Worm (Caenorhabditis elegans) whole organism, L4 larva: ENCODE results near the gene ZK1320.9.

Experiments
- F44E2.7 ChIP-seq: fragments of 200-800 bp; sonication (Bioruptor generic); IDR thresholded peaks from 2 replicates; pipeline ENCODE4 v2.1.2; 2022; ENCODE audit warnings: missing genetic modification characterization, missing compliant biosample characterization
- R02D3.7 ChIP-seq: fragments of 150-350 bp; sonication (generic microtip); optimal IDR thresholded peaks from 3 replicates; lab custom pipeline; 2014; ENCODE audit warnings: missing biosample characterization, missing genetic modification characterization
- T20F7.1 ChIP-seq: fragments of 200-800 bp; sonication (Bioruptor generic); optimal IDR thresholded peaks from 2 replicates; lab custom pipeline; 2018; ENCODE audit warnings: mild to moderate bottlenecking, missing genetic modification characterization, missing compliant biosample characterization
- T26A8.4 ChIP-seq: fragments of 200-800 bp; sonication (Bioruptor generic); IDR thresholded peaks from 2 replicates; pipeline ENCODE4 v1.3.6; 2022; ENCODE audit warnings: missing genetic modification characterization, missing compliant biosample characterization
- Y105C5A.15 ChIP-seq: fragments of 200-800 bp; sonication (Bioruptor generic); IDR thresholded peaks from 2 replicates; pipeline ENCODE4 v1.3.6; 2022; ENCODE audit warnings: missing genetic modification characterization, missing compliant biosample characterization
- Y48G9A.11 ChIP-seq: fragments of 200-800 bp; sonication (Bioruptor generic); IDR thresholded peaks from 2 replicates; pipeline ENCODE4 v1.3.6; 2022; ENCODE audit warnings: missing genetic modification reagents, missing genetic modification characterization, missing compliant biosample characterization
- Y5F2A.4 ChIP-seq: fragments of 200-800 bp; sonication (Bioruptor generic); optimal IDR thresholded peaks from 2 replicates; lab custom pipeline; 2018; ENCODE audit warnings: mild to moderate bottlenecking, missing genetic modification characterization, missing compliant biosample characterization
- Y75B8A.6 ChIP-seq: fragments of 200-800 bp; sonication (Bioruptor generic); IDR thresholded peaks from 2 replicates; pipeline ENCODE4 v1.3.6; 2022; ENCODE audit warnings: missing genetic modification reagents, missing genetic modification characterization, missing compliant biosample characterization
- ZK337.2 ChIP-seq: fragments of 200-800 bp; sonication (Bioruptor generic); IDR thresholded peaks from 2 replicates; pipeline ENCODE4 v1.3.6; 2022; ENCODE audit warnings: missing genetic modification reagents, missing genetic modification characterization, missing compliant biosample characterization
- aha-1 ChIP-seq: fragments of 150-350 bp; peaks from one replicate; lab custom pipeline; 2014; ENCODE audit warnings: missing biosample characterization, missing genetic modification characterization
- arid-1 ChIP-seq: fragments of 200-800 bp; sonication (Bioruptor generic); conservative IDR thresholded peaks from 2 replicates; pipeline ENCODE4 v1.3.6; 2022; ENCODE audit warnings: missing genetic modification reagents, missing genetic modification characterization, missing compliant biosample characterization
- attf-4 ChIP-seq: sonication (generic microtip); optimal IDR thresholded peaks from 3 replicates; lab custom pipeline; 2017; ENCODE audit warnings: missing biosample characterization, missing genetic modification characterization
- ceh-28 ChIP-seq: fragments of 150-350 bp; optimal IDR thresholded peaks from 2 replicates; lab custom pipeline; 2014; ENCODE audit warnings: missing biosample characterization, missing genetic modification reagents, missing genetic modification characterization
- ceh-44 ChIP-seq: fragments of 200-800 bp; sonication (Bioruptor generic); IDR thresholded peaks from 2 replicates; pipeline ENCODE4 v1.3.6; 2022; ENCODE audit warnings: missing genetic modification reagents, missing genetic modification characterization, missing compliant biosample characterization
- daf-16 ChIP-seq, 3 experiments: sonication (generic microtip); optimal IDR thresholded peaks; 2 replicates each; lab custom pipeline; 2016 to 2017; ENCODE audit warnings: missing genetic modification characterization in 3 of 3, missing genetic modification reagents in 3 of 3, mild to moderate bottlenecking in 2 of 3, missing compliant biosample characterization in 2 of 3, missing biosample characterization in 1 of 3, moderate library complexity in 1 of 3
- daf-19 ChIP-seq: fragments of 200-800 bp; sonication (Bioruptor generic); conservative IDR thresholded peaks from 2 replicates; pipeline ENCODE4 v1.3.6; 2022; ENCODE audit warnings: missing genetic modification characterization, missing compliant biosample characterization
- dpl-1 ChIP-seq: fragments of 150-350 bp; optimal IDR thresholded peaks from 2 replicates; lab custom pipeline; 2014; ENCODE audit warnings: missing biosample characterization, missing genetic modification reagents, missing genetic modification characterization
- fkh-10 ChIP-seq: fragments of 150-350 bp; optimal IDR thresholded peaks from 2 replicates; lab custom pipeline; 2014; ENCODE audit warnings: missing biosample characterization, missing genetic modification reagents, missing genetic modification characterization
- hlh-30 ChIP-seq: sonication (generic microtip); optimal IDR thresholded peaks from 2 replicates; lab custom pipeline; 2017; ENCODE audit warnings: antibody characterized with exemption, mild to moderate bottlenecking, missing genetic modification characterization, missing compliant biosample characterization; ENCODE audit not compliant: insufficient read depth
- lin-15B ChIP-seq: fragments of 150-350 bp; sonication (generic microtip); optimal IDR thresholded peaks from 3 replicates; lab custom pipeline; 2014; ENCODE audit warnings: missing biosample characterization, missing genetic modification characterization
- lin-39 ChIP-seq: fragments of 150-350 bp; optimal IDR thresholded peaks from 2 replicates; lab custom pipeline; 2014; ENCODE audit warnings: missing biosample characterization, missing genetic modification reagents, missing genetic modification characterization
- lsy-2 ChIP-seq, 2 experiments: fragments of 150-350 bp in 1 of 2; sonication (generic microtip) in 1 of 2; optimal IDR thresholded peaks; 2 replicates each; lab custom pipeline; 2014 to 2017; ENCODE audit warnings: missing biosample characterization in 2 of 2, missing genetic modification characterization in 2 of 2
- mdl-1 ChIP-seq, 2 experiments: fragments of 150-350 bp in 1 of 2; sonication (generic microtip) in 1 of 2; optimal IDR thresholded peaks; 2 replicates each; lab custom pipeline; 2014 to 2017; ENCODE audit warnings: missing biosample characterization in 2 of 2, missing genetic modification characterization in 2 of 2
- mep-1 ChIP-seq: fragments of 150-350 bp; sonication (generic microtip); optimal IDR thresholded peaks from 3 replicates; lab custom pipeline; 2014; ENCODE audit warnings: missing biosample characterization, missing genetic modification characterization
- mes-2 ChIP-seq: sonication (generic microtip); optimal IDR thresholded peaks from 2 replicates; lab custom pipeline; 2016; ENCODE audit warnings: missing genotype, mild to moderate bottlenecking, missing genetic modification characterization, missing compliant biosample characterization; ENCODE audit not compliant: poor library complexity, severe bottlenecking
- mxl-2 ChIP-seq: fragments of 200-800 bp; sonication (Bioruptor generic); conservative IDR thresholded peaks from 2 replicates; pipeline ENCODE4 v1.3.6; 2022; ENCODE audit warnings: missing genetic modification reagents, missing genetic modification characterization, missing compliant biosample characterization
- mxl-3 ChIP-seq: fragments of 200-800 bp; sonication (Bioruptor generic); optimal IDR thresholded peaks from 2 replicates; lab custom pipeline; 2018; ENCODE audit warnings: mild to moderate bottlenecking, missing genetic modification characterization, missing compliant biosample characterization
- nhr-11 ChIP-seq: fragments of 150-350 bp; optimal IDR thresholded peaks from 2 replicates; lab custom pipeline; 2014; ENCODE audit warnings: missing biosample characterization, missing genetic modification characterization
- nhr-28 ChIP-seq: fragments of 150-350 bp; optimal IDR thresholded peaks from 2 replicates; lab custom pipeline; 2014; ENCODE audit warnings: missing biosample characterization, missing genetic modification characterization
- set-16 ChIP-seq: fragments of 200-800 bp; sonication (Bioruptor generic); IDR thresholded peaks from 2 replicates; pipeline ENCODE4 v1.3.6; 2022; ENCODE audit warnings: missing genetic modification reagents, missing genetic modification characterization, missing compliant biosample characterization
- skn-1 ChIP-seq: fragments of 150-350 bp; optimal IDR thresholded peaks from 2 replicates; lab custom pipeline; 2014; ENCODE audit warnings: missing biosample characterization, missing genetic modification characterization
- spr-1 ChIP-seq: sonication (generic microtip); optimal IDR thresholded peaks from 2 replicates; lab custom pipeline; 2016; ENCODE audit warnings: mild to moderate bottlenecking, missing genetic modification characterization, missing compliant biosample characterization
- spr-3 ChIP-seq: fragments of 200-800 bp; sonication (Bioruptor generic); optimal IDR thresholded peaks from 2 replicates; lab custom pipeline; 2018; ENCODE audit warnings: mild to moderate bottlenecking, missing genetic modification characterization, missing compliant biosample characterization
- tra-1 ChIP-seq: fragments of 200-800 bp; sonication (Bioruptor generic); IDR thresholded peaks from 2 replicates; pipeline ENCODE4 v1.3.6; 2022; ENCODE audit warnings: missing genetic modification reagents, missing genetic modification characterization, missing compliant biosample characterization
- unc-62 ChIP-seq, 3 experiments: fragments of 150-350 bp in 1 of 3; sonication (generic microtip); optimal IDR thresholded peaks in 2 of 3; peaks in 1 of 3; 1 replicate in 1 of 3; 2 replicates in 2 of 3; lab custom pipeline; 2014 to 2017; ENCODE audit warnings: missing biosample characterization in 3 of 3, missing genetic modification characterization in 3 of 3, missing genetic modification reagents in 3 of 3, missing genotype in 1 of 3
- ztf-7 ChIP-seq: fragments of 150-350 bp; optimal IDR thresholded peaks from 2 replicates; lab custom pipeline; 2014; ENCODE audit warnings: missing biosample characterization, missing genetic modification characterization

The ZK1320.9 gene

ce11 chrII:9671308-9671707 is 15.2 kb downstream of the ZK1320.9 start, which contains the start of gene ZK1320.7:
ZK1320.7 (plus strand) TSS chrII:9671608.
- TF ChIP-seq set-16 = no peak
- TF ChIP-seq mxl-3 (GFP tag; lab: Kevin White, UChicago) = no peak
- TF ChIP-seq mxl-2 = no peak
- TF ChIP-seq attf-4 (tag; lab: Kevin White, UChicago) = no peak
- TF ChIP-seq ZK337.2 (GFP tag; lab: Robert Waterston, UW) = no peak
- no peak for TF ChIP-seq ceh-44 (GFP tag; lab: Robert Waterston, UW)
- no peak for TF ChIP-seq T26A8.4 (GFP tag; lab: Robert Waterston, UW)
- TF ChIP-seq lin-39 = no peak
- TF ChIP-seq lin-15B (tag; lab: Kevin White, UChicago) = no peak
- TF ChIP-seq tra-1 (GFP tag; lab: Robert Waterston, UW) = no peak
- TF ChIP-seq F44E2.7 (GFP tag; lab: Robert Waterston, UW) = no peak
- no peak for TF ChIP-seq Y5F2A.4 (GFP tag; lab: Kevin White, UChicago)
- no peak for TF ChIP-seq unc-62 (GFP tag; optimal IDR thresholded peaks at IDR 0.05 in 1 of 2; lab: Kevin White, UChicago)
- TF ChIP-seq unc-62 (tag; optimal IDR thresholded peaks at IDR 0.05; lab: Kevin White, UChicago) = no peak
- TF ChIP-seq ceh-28 (tag; lab: Kevin White, UChicago) = no peak
- no peak for TF ChIP-seq mes-2 (tag; lab: Kevin White, UChicago)

ce11 chrII:9668959-9669358 is 17.6 kb downstream of the ZK1320.9 start, which contains the start of gene taf-8:
taf-8 (plus strand) TSS chrII:9669318.
- TF ChIP-seq mxl-3 (GFP tag; lab: Kevin White, UChicago) (no peak), R02D3.7 (tag; lab: Kevin White, UChicago) (peak; percentile 68), nhr-28 (tag; lab: Kevin White, UChicago) (peak; percentile 9), mes-2 (tag; lab: Kevin White, UChicago) (peak; percentile 60), dpl-1 (peak; percentile 66), daf-16 (GFP tag; optimal IDR thresholded peaks at IDR 0.05; lab: Kevin White, UChicago) (no peak), daf-16 (tag; optimal IDR thresholded peaks at IDR 0.05; lab: Kevin White, UChicago) (peak; percentile 42), Y48G9A.11 (GFP tag; lab: Robert Waterston, UW) (peak; percentile 98), mep-1 (tag; lab: Kevin White, UChicago) (no peak), fkh-10 (GFP tag; lab: Kevin White, UChicago) (peak; percentile 26), nhr-11 (tag; lab: Kevin White, UChicago) (peak; percentile 21), hlh-30 (no peak), T20F7.1 (GFP tag; lab: Kevin White, UChicago) (peak; percentile 97), unc-62 (GFP tag; optimal IDR thresholded peaks at IDR 0.05 in 1 of 2; lab: Kevin White, UChicago) (peak in 1 of 2 experiments; percentile 59), unc-62 (tag; optimal IDR thresholded peaks at IDR 0.05; lab: Kevin White, UChicago) (no peak), mdl-1 (tag; optimal IDR thresholded peaks at IDR 0.05; lab: Kevin White, UChicago) (no peak), arid-1 (GFP tag; lab: Robert Waterston, UW) (no peak), lsy-2 (tag; optimal IDR thresholded peaks at IDR 0.05; lab: Kevin White, UChicago) (peak in 1 of 2 experiments; percentile 82), aha-1 (tag; lab: Kevin White, UChicago) (peak; percentile 78), skn-1 (tag; lab: Kevin White, UChicago) (no peak), spr-1 (tag; lab: Kevin White, UChicago) (no peak), lin-39 (no peak), spr-3 (GFP tag; lab: Kevin White, UChicago) (no peak), Y75B8A.6 (GFP tag; lab: Robert Waterston, UW) (no peak), Y105C5A.15 (GFP tag; lab: Robert Waterston, UW) (no peak), ztf-7 (tag; lab: Kevin White, UChicago) (no peak)
- TF ChIP-seq, all 104 proteins: peak for 12

- TF ChIP-seq daf-16 (GFP tag; optimal IDR thresholded peaks at IDR 0.05; lab: Kevin White, UChicago) (no peak), daf-16 (tag; optimal IDR thresholded peaks at IDR 0.05; lab: Kevin White, UChicago) (peak; percentile 42), daf-19 (GFP tag; lab: Robert Waterston, UW) (no peak), T20F7.1 (GFP tag; lab: Kevin White, UChicago) (peak; percentile 46)
These were observed 19.1 kb downstream of the ZK1320.9 start, which contains the start of gene ZK1320.11 for ce11 chrII:9667382-9667781. ZK1320.11 (plus strand) TSS chrII:9667624.
